Fruit fly (Drosophila melanogaster) S2 (cell line): ENCODE data around the gene CG13044.

Experiments used
- CG8478 ChIP-seq: fragments of >200 bp; optimal IDR thresholded peaks from 2 replicates; lab custom pipeline; 2018
- CTCF ChIP-seq, 2 experiments: fragments of >200 bp; optimal IDR thresholded peaks; 2 replicates each; lab custom pipeline; 2018

Gene CG13044

DNA sequence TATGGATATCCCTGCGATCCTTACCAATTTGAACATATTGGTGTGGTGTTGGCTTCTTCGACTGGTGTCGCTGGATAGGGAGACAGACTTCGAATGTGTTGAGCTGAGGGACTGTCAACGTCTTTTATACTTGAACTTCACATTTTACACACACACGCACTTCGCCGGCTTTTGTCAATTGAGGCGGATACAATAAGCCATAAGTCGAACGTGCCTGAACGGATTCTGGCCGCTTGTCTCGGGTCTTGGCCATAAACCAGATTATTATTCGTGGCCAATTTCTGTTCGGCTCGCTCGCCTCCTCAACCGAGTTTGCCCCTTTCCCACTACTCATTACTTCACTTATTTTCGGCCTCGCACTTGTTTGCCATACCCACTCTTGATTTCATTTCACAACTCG lies at the start of gene CG13044:
Gene CG13044, minus strand, starts transcription at position 101 of the 400 bp plus-strand sequence.
- no peak for TF ChIP-seq CTCF (optimal IDR thresholded peaks at IDR 0.05; lab: Kevin White, UChicago)

DNA sequence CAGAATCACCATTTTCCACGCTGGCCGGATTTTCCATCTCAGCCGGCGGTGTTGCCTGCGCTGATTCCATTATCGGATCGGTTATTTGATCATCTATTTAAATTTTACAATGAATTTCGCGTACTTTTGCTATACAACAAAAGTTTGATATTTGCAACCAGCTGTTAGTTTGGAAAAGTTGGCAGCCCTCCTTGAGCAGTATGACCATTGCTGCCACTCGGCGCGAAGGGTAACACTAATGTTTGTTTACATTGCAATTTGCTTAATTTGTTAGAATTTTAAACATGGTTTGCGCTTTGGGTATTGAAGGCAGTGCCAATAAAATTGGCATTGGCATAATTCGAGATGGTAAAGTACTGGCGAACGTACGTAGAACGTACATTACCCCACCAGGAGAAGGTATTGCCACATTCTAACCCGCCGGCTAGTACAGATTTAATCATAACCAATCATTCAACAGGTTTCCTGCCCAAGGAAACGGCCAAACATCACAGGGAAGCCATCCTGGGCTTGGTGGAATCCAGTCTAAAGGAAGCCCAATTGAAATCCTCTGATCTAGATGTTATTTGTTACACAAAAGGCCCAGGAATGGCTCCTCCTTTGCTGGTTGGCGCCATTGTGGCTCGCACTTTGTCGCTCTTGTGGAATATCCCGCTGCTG lies 48.9 kb upstream of the CG13044 start, which contains the start of the genes Golgin104 and Tcs3:
Gene Golgin104, minus strand, starts transcription at position 182 of the 660 bp plus-strand sequence.
Gene Tcs3, plus strand, starts transcription at position 222 of the 660 bp plus-strand sequence.
- no peak for TF ChIP-seq CTCF (optimal IDR thresholded peaks at IDR 0.05; lab: Kevin White, UChicago)
- no peak for TF ChIP-seq CG8478 (lab: Kevin White, UChicago)

DNA sequence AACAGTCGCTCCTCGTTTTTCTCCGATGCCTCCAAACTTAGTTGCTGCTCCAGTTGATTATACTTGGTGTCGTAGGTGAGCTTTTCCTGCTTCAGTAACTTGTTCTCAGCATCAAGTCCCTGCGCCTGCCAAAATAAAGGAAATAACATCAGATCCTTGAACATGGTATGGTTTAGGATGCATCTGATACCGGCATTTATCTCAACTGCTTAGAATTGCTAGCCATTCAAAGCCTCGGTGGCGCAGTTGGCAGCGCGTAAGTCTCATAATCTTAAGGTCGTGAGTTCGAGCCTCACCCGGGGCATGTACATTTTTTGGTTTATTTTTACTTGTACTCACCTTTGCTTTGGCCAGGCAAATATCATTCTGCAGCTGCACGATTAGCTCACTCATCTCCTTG lies 46.7 kb upstream of the CG13044 start:
- TF ChIP-seq CG8478 (lab: Kevin White, UChicago) (no peak), CTCF (optimal IDR thresholded peaks at IDR 0.05; lab: Kevin White, UChicago) (no peak)

DNA sequence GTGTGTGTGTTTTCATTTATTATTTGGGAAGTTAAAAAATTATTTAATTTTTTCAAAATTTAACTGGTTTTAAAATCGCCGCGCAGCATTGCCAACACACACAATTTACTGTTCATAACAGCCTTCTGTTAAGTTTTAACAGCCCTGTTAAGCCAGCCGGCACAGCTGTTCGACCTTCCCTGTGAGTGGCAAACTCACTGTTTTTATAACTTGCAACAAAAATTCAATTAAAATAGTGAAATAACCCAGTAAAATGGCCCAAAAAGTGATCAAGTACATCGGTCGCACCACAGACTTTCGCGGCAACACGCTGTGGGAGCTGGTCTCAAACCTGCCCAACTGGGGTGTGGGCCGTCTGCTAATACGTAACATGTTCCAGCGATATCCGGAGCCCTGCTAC lies 44.9 kb upstream of the CG13044 start, which contains the start of gene mRpS34:
Gene mRpS34, plus strand, starts transcription at position 161 of the 400 bp plus-strand sequence.
- no peak for TF ChIP-seq CTCF (optimal IDR thresholded peaks at IDR 0.05; lab: Kevin White, UChicago)
- no peak for TF ChIP-seq CG8478 (lab: Kevin White, UChicago)

DNA sequence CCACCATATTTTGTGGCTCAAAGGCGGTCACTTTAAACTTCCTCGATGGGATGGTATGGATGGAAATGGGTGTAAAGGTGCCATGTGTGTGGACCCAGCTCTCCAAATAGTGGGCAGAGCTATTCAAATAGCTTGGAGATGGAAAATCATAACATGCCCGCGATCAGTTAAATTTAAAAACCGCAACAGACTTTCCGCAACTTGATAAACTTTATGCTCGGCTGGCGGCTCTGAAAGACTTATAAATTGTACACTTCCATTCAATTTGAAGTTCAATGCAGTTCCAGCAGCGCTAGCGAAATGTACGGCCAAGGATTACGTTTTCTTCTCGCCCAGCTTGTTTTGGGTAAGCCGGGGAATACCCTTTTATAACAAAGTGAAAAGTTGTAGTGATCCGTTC lies 43.0 kb upstream of the CG13044 start, which contains the start of gene CG33257:
Gene CG33257, plus strand, starts transcription at position 301 of the 400 bp plus-strand sequence.
- TF ChIP-seq CTCF (optimal IDR thresholded peaks at IDR 0.05; lab: Kevin White, UChicago): no peak
- no peak for TF ChIP-seq CG8478 (lab: Kevin White, UChicago)

DNA sequence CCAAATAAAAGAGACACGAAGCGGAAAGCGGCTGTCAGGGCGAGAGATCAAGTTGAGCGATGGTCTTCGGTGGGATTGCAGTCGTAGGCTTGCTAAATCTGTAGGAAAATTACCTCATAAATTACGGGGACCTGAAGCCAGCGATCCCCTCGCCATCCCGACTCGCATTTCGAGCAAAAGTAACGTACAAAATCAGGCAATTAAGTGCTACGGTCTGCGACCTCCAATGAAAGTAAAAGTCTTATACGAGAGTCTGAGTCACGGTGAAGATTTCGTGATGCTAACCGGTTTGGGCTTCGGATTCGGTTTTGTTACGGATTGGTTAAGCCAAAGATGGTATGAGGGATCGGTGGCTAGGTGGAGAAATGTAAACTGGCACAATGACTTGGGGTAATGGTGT lies 36.9 kb upstream of the CG13044 start:
- no peak for TF ChIP-seq CTCF (optimal IDR thresholded peaks at IDR 0.05; lab: Kevin White, UChicago)
- no peak for TF ChIP-seq CG8478 (lab: Kevin White, UChicago)

DNA sequence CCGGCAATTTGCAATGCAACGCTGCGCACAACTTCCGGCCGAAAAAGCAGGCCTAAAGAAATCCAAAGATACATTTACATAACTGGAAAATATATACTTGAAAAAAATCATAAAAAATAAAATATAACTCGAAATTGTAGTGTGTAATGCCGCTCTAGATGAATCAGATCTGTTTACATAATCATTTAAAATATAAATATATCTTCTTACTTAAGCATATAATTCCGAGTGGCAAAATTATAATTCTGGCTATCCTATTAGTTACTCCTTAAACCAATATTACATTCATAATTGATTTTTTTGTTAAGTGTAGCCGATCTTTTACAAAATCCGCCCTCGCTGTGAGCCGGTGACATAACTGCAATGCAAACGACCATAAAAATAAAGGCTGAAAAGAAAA lies 36.5 kb upstream of the CG13044 start:
- TF ChIP-seq CTCF (optimal IDR thresholded peaks at IDR 0.05; lab: Kevin White, UChicago) (no peak), CG8478 (lab: Kevin White, UChicago) (no peak)

DNA sequence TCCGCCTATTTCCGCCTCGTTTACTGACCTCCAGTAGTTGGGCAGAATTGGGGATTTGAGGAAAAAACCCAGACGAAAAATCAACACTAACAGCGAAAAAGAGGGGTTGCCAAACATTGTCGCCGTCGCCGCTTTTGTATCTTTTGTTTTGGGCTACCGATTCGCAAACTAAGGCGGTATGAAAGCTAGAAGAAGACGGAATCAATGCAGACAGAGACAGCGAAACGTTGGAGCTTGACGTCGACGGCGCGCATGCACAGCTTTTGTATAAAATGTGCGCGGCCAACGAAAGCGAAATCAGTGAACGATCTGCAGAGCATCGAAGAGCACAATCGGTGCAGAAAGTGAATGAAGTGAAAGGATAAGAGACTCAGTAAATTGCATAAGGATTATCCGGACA lies 35.7 kb upstream of the CG13044 start, which contains the start of gene CG4998:
Gene CG4998, plus strand, starts transcription at position 301 of the 400 bp plus-strand sequence.
- TF ChIP-seq CTCF (optimal IDR thresholded peaks at IDR 0.05; lab: Kevin White, UChicago) (no peak), CG8478 (lab: Kevin White, UChicago) (no peak)

DNA sequence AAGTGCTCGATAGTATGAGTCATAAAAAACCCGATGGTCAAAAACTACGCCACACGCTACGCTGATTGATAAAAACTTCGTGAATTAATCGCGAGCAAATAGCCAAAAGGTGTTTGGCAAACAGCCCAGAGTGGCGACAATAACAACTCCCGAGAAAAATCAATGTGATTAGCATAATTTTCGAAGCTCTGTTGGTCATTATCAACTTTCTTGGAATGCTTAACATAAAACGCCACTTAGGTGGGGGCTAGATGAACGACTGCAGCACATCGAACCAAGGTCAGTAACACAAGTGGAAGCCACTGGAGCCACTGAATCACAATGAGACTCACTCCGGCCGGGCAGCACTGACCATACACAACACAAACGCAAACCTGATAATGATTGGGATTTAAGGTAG lies 34.8 kb upstream of the CG13044 start:
- TF ChIP-seq CTCF (optimal IDR thresholded peaks at IDR 0.05; lab: Kevin White, UChicago) (no peak), CG8478 (lab: Kevin White, UChicago) (no peak)

DNA sequence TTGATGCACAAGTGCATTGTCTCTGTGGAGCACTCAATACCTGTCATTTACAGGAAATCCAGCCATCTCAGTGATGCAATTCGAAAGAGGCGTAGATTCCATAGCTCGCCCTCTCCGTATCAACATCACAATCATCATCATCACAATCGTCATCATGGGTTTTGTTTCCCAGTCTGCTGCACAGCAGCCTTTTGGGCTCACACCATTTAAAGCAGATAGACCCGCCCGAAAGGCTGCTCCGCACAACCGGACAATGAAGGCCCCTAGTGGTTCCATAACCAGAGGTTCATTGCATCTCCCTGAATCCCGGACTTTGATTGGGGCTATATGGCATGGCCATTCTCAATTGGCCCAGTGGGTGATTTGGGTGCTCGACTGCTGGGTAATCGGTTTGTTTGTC lies 31.9 kb upstream of the CG13044 start:
- TF ChIP-seq CG8478 (lab: Kevin White, UChicago) (no peak), CTCF (optimal IDR thresholded peaks at IDR 0.05; lab: Kevin White, UChicago) (no peak)

DNA sequence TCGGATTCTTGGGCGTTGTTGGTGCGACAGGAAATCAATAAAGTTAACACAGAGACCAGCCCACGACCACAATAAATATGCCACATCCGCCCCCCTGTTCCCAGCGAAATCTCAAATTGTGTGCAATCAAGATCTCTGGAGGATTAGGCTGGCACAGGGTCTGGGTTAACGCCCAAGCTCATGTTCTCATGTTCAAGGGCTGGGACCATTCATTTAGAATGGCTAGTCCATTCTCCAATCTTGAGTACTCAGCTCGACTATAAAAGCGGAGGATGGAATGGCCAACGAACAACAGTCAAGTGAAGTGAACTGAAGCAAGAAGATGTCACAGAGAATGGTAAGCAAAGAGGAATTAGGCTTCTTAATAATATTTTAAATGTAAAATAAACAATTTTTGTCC lies 30.0 kb upstream of the CG13044 start, which contains the start of gene CG13056:
Gene CG13056, plus strand, starts transcription at position 301 of the 400 bp plus-strand sequence.
- TF ChIP-seq CG8478 (lab: Kevin White, UChicago) (no peak), CTCF (optimal IDR thresholded peaks at IDR 0.05; lab: Kevin White, UChicago) (no peak)

DNA sequence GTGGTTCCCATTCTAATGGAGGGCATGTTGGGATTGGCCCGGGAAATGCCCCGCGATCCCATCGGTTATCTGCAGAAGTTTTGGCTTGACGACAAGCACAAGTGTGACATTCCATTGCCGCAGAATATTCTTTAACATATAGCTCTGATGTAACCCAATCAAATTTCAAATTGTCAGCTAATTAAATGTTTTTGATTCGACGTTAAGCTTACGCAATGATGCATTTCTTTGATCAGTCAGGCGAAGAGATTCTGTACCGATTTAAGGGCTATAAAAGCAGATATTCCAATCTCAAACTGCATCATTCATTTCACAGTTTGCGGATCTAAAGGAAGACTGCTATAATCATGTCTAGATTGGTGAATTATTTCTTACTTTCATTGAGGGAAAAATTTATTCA lies 28.7 kb upstream of the CG13044 start, which contains the start of gene retinin:
Gene retinin, plus strand, starts transcription at position 301 of the 400 bp plus-strand sequence.
- TF ChIP-seq CG8478 (lab: Kevin White, UChicago) (no peak), CTCF (optimal IDR thresholded peaks at IDR 0.05; lab: Kevin White, UChicago) (no peak)

DNA sequence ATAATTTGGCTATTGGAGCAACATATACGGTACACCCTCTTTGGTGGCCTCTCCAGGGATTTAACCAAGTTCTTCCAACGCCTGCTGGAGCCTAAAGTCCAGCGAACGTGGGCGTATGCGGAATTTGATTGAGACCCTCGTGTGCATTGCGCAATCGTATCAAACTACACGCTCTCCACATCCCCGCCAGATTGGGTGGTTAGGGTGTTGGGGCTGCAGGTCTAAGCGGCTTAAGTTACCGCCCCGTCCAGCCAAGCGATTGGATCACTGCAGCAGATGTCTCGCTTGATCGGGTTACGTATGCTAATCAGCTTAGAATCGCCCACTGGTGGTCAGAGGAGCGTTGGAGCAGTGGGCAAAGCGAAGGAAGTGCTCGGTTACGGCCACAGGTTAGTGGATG lies 27.8 kb upstream of the CG13044 start, which contains the start of gene CG33060:
Gene CG33060, plus strand, starts transcription at position 301 of the 400 bp plus-strand sequence.
- TF ChIP-seq CG8478 (lab: Kevin White, UChicago): no peak
- no peak for TF ChIP-seq CTCF (optimal IDR thresholded peaks at IDR 0.05; lab: Kevin White, UChicago)

DNA sequence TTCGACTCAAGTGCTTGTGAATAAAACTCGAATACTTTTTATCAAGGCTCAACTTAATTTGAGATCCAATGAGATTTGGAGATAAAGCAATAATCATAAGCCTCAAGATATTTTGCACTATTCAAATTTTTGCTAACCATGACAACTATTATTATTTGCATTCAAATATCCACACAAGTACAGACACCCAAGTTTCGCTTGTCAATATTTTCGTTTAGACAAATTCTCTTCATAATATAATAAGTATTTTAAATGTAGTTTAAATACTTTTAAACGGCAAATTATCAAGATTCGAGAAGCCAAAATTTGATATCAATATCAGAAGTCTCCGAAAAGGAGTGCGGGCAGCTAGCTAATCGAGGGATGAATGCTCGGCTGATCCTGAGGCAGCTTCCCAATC lies 26.5 kb upstream of the CG13044 start, which contains the start of gene CG33061:
Gene CG33061, plus strand, starts transcription at position 301 of the 400 bp plus-strand sequence.
- no peak for TF ChIP-seq CG8478 (lab: Kevin White, UChicago)
- TF ChIP-seq CTCF (optimal IDR thresholded peaks at IDR 0.05; lab: Kevin White, UChicago): no peak

DNA sequence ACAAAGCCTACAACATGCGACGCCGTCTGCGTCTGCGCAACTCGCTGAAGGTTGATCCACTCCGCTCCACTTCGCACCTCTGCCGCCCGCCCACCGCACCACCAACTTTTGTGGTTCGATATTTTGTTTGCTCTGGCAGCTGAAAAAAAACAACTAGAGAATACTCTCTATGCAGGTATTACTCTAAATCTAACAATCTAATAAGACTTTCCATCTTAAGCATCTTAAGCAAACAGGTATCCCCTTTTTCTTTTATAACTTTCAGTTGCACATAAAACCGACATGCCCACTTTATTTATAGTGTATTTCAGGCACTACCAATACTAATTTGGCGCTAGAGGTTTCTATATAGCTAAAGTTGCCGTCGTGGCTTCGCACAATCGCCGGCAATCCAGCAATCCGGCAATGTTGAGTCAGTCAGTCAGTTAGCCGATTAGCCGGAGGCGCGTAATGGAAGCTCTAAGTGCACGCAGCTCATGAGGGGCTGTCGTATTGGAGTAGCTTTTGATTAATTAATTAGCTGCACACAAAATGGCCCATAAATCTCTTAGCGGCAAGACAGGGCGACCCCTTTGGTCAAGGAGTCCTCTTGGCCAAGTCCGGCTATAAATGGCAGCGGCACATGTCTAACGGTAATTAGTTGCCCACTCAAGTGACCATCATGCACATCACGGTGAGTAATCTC lies 25.4 kb upstream of the CG13044 start, which contains the start of gene CG13058:
Gene CG13058, plus strand, starts transcription at position 635 of the 685 bp plus-strand sequence.
- no peak for TF ChIP-seq CG8478 (lab: Kevin White, UChicago)
- no peak for TF ChIP-seq CTCF (optimal IDR thresholded peaks at IDR 0.05; lab: Kevin White, UChicago)
